Worm (Caenorhabditis elegans) whole organism, mixed stage, embryonic: ENCODE measurements around the gene pitp-1.

Experiments used
- M03D4.4 ChIP-seq: sonication (generic microtip); optimal IDR thresholded peaks from 2 replicates; lab custom pipeline; 2017; ENCODE audit warnings: mild to moderate bottlenecking, missing genetic modification characterization, missing compliant biosample characterization
- bed-3 ChIP-seq: fragments of 200-800 bp; sonication (Bioruptor generic); optimal IDR thresholded peaks from 3 replicates; lab custom pipeline; 2018; ENCODE audit warnings: mild to moderate bottlenecking, missing genetic modification characterization, moderate library complexity, missing compliant biosample characterization
- blmp-1 ChIP-seq: fragments of 150-350 bp; optimal IDR thresholded peaks from 2 replicates; lab custom pipeline; 2014; ENCODE audit warnings: missing biosample characterization, missing genetic modification characterization
- ceh-39 ChIP-seq: fragments of 150-350 bp; optimal IDR thresholded peaks from 2 replicates; lab custom pipeline; 2014; ENCODE audit warnings: missing biosample characterization, missing genetic modification characterization
- ceh-43 ChIP-seq: fragments of 200-800 bp; sonication (Bioruptor generic); optimal IDR thresholded peaks from 2 replicates; lab custom pipeline; 2018; ENCODE audit warnings: mild to moderate bottlenecking, missing genetic modification characterization, moderate library complexity, missing compliant biosample characterization
- ceh-83 ChIP-seq: fragments of 200-800 bp; sonication (Bioruptor generic); optimal IDR thresholded peaks from 2 replicates; lab custom pipeline; 2018; ENCODE audit warnings: mild to moderate bottlenecking, missing genetic modification characterization, missing compliant biosample characterization
- ces-1 ChIP-seq: fragments of 150-350 bp; optimal IDR thresholded peaks from 2 replicates; lab custom pipeline; 2014; ENCODE audit warnings: missing biosample characterization, missing genetic modification reagents, missing genetic modification characterization
- drap-1 ChIP-seq: fragments of 200-800 bp; sonication (Bioruptor generic); optimal IDR thresholded peaks from 3 replicates; lab custom pipeline; 2018; ENCODE audit warnings: mild to moderate bottlenecking, missing genetic modification characterization, missing compliant biosample characterization
- elt-1 ChIP-seq: sonication (generic microtip); optimal IDR thresholded peaks from 2 replicates; lab custom pipeline; 2017; ENCODE audit warnings: missing genetic modification characterization, mild to moderate bottlenecking, missing compliant biosample characterization, antibody characterized with exemption, moderate library complexity, borderline replicate concordance; ENCODE audit not compliant: insufficient read depth
- elt-3 ChIP-seq: fragments of 150-350 bp; optimal IDR thresholded peaks from 2 replicates; lab custom pipeline; 2014; ENCODE audit warnings: missing biosample characterization, missing genetic modification characterization
- flh-1 ChIP-seq: fragments of 200-800 bp; sonication (Bioruptor generic); optimal IDR thresholded peaks from 2 replicates; lab custom pipeline; 2018; ENCODE audit warnings: mild to moderate bottlenecking, missing genetic modification characterization, moderate library complexity, missing compliant biosample characterization
- ham-2 ChIP-seq: fragments of 200-800 bp; sonication (Bioruptor generic); optimal IDR thresholded peaks from 2 replicates; lab custom pipeline; 2018; ENCODE audit warnings: mild to moderate bottlenecking, missing genetic modification characterization, missing compliant biosample characterization
- hlh-1 ChIP-seq: fragments of 150-350 bp; optimal IDR thresholded peaks from 2 replicates; lab custom pipeline; 2014; ENCODE audit warnings: missing biosample characterization, missing genetic modification reagents, missing genetic modification characterization
- lin-13 ChIP-seq: fragments of 150-350 bp; optimal IDR thresholded peaks from 2 replicates; lab custom pipeline; 2014; ENCODE audit warnings: missing biosample characterization, missing genetic modification characterization
- lin-32 ChIP-seq: fragments of 200-800 bp; sonication (Bioruptor generic); optimal IDR thresholded peaks from 2 replicates; lab custom pipeline; 2018; ENCODE audit warnings: mild to moderate bottlenecking, missing genetic modification characterization, missing compliant biosample characterization
- lsy-2 ChIP-seq: fragments of 150-350 bp; optimal IDR thresholded peaks from 2 replicates; lab custom pipeline; 2014; ENCODE audit warnings: missing biosample characterization, missing genetic modification characterization
- mab-5 ChIP-seq: fragments of 150-350 bp; optimal IDR thresholded peaks from 2 replicates; lab custom pipeline; 2014; ENCODE audit warnings: missing biosample characterization, missing genetic modification characterization
- mep-1 ChIP-seq: fragments of 150-350 bp; optimal IDR thresholded peaks from 2 replicates; lab custom pipeline; 2017; ENCODE audit warnings: missing biosample characterization, missing genetic modification reagents, missing genetic modification characterization, inconsistent platforms
- mls-2 ChIP-seq: sonication (generic microtip); optimal IDR thresholded peaks from 2 replicates; lab custom pipeline; 2016; ENCODE audit warnings: mild to moderate bottlenecking, missing genetic modification characterization, moderate library complexity, missing compliant biosample characterization
- nhr-2 ChIP-seq: fragments of 150-350 bp; optimal IDR thresholded peaks from 2 replicates; lab custom pipeline; 2014; ENCODE audit warnings: missing biosample characterization, missing genetic modification characterization
- nhr-237 ChIP-seq: fragments of 150-350 bp; optimal IDR thresholded peaks from 2 replicates; lab custom pipeline; 2014; ENCODE audit warnings: missing biosample characterization, missing genetic modification characterization
- nhr-76 ChIP-seq: sonication (generic microtip); optimal IDR thresholded peaks from 2 replicates; lab custom pipeline; 2017; ENCODE audit warnings: missing biosample characterization, missing genetic modification characterization
- pha-4 ChIP-seq: fragments of 150-350 bp; optimal IDR thresholded peaks from 2 replicates; lab custom pipeline; 2018; ENCODE audit warnings: missing biosample characterization, missing genetic modification reagents, missing genetic modification characterization
- snpc-4 ChIP-seq: fragments of 150-350 bp; optimal IDR thresholded peaks from 2 replicates; lab custom pipeline; 2014; ENCODE audit warnings: missing biosample characterization, missing genetic modification characterization
- sptf-1 ChIP-seq: sonication (generic microtip); optimal IDR thresholded peaks from 2 replicates; lab custom pipeline; 2017; ENCODE audit warnings: mild to moderate bottlenecking, missing genetic modification characterization, moderate library complexity, missing compliant biosample characterization
- tbx-8 ChIP-seq: fragments of 200-800 bp; sonication (Bioruptor generic); optimal IDR thresholded peaks from 2 replicates; lab custom pipeline; 2018; ENCODE audit warnings: mild to moderate bottlenecking, missing genetic modification characterization, moderate library complexity, missing compliant biosample characterization
- unc-120 ChIP-seq: sonication (generic microtip); optimal IDR thresholded peaks from 2 replicates; lab custom pipeline; 2017; ENCODE audit warnings: missing genetic modification characterization, missing compliant biosample characterization; ENCODE audit not compliant: poor library complexity, severe bottlenecking
- unc-39 ChIP-seq: fragments of 150-350 bp; optimal IDR thresholded peaks from 2 replicates; lab custom pipeline; 2014; ENCODE audit warnings: missing biosample characterization, missing genetic modification characterization
- unc-62 ChIP-seq: fragments of 150-350 bp; optimal IDR thresholded peaks from 2 replicates; lab custom pipeline; 2014; ENCODE audit warnings: missing biosample characterization, missing genetic modification reagents, missing genetic modification characterization
- zip-8 ChIP-seq: fragments of 150-350 bp; optimal IDR thresholded peaks from 2 replicates; lab custom pipeline; 2014; ENCODE audit warnings: missing biosample characterization, missing genetic modification characterization
- ztf-11 ChIP-seq: fragments of 150-350 bp; optimal IDR thresholded peaks from 2 replicates; lab custom pipeline; 2014; ENCODE audit warnings: missing biosample characterization, missing genetic modification characterization

pitp-1 gene

ce11 chrIII:3509908-3510307 is 19.7 kb downstream of the pitp-1 start, which contains the start of the genes M01F1.4 and mrpl-35:
TSS of gene M01F1.4 (minus strand) at chrIII:3510033.
TSS of gene mrpl-35 (plus strand) at chrIII:3510237.
- TF ChIP-seq lsy-2 (tag; lab: Kevin White, UChicago), result peak; percentile 94
- TF ChIP-seq ces-1 (GFP tag; lab: Kevin White, UChicago), result peak; percentile 51
- TF ChIP-seq nhr-237 (tag; lab: Kevin White, UChicago), result peak; percentile 21
- TF ChIP-seq lin-13, result no peak
- peak; percentile 65 for TF ChIP-seq mep-1 (tag; lab: Kevin White, UChicago)
- no peak for TF ChIP-seq blmp-1 (tag; lab: Kevin White, UChicago)

- no peak for TF ChIP-seq ceh-39 (tag; lab: Kevin White, UChicago)
- no peak for TF ChIP-seq flh-1 (GFP tag; lab: Kevin White, UChicago)
- peak; percentile 62 for TF ChIP-seq M03D4.4 (tag; lab: Kevin White, UChicago)
- TF ChIP-seq sptf-1 (tag; lab: Kevin White, UChicago), result peak; percentile 81
- peak; percentile 58 for TF ChIP-seq tbx-8 (GFP tag; lab: Kevin White, UChicago)
- no peak for TF ChIP-seq nhr-2 (tag; lab: Kevin White, UChicago)
- peak; percentile 86 for TF ChIP-seq lin-13
- TF ChIP-seq ceh-43 (GFP tag; lab: Kevin White, UChicago), result peak; percentile 31
- no peak for TF ChIP-seq elt-1 (tag; lab: Kevin White, UChicago)
- TF ChIP-seq drap-1 (GFP tag; lab: Kevin White, UChicago), result no peak
- peak; percentile 61 for TF ChIP-seq ces-1 (GFP tag; lab: Kevin White, UChicago)
- no peak for TF ChIP-seq elt-3
- no peak for TF ChIP-seq ceh-83 (GFP tag; lab: Kevin White, UChicago)
- no peak for TF ChIP-seq snpc-4 (tag; lab: Kevin White, UChicago)
- no peak for TF ChIP-seq nhr-76
- no peak for TF ChIP-seq unc-62 (GFP tag; lab: Kevin White, UChicago)
- TF ChIP-seq unc-120 (tag; lab: Kevin White, UChicago), result peak; percentile 58
- TF ChIP-seq pha-4 (tag; lab: Kevin White, UChicago), result peak; percentile 87
- TF ChIP-seq lin-32 (GFP tag; lab: Kevin White, UChicago), result no peak
- TF ChIP-seq mls-2 (tag; lab: Kevin White, UChicago), result no peak
- TF ChIP-seq lsy-2 (tag; lab: Kevin White, UChicago), result peak; percentile 96
- peak; percentile 64 for TF ChIP-seq nhr-237 (tag; lab: Kevin White, UChicago)
- TF ChIP-seq zip-8, result no peak
- peak; percentile 80 for TF ChIP-seq hlh-1 (tag; lab: Kevin White, UChicago)
- TF ChIP-seq ztf-11, result peak; percentile 15
- TF ChIP-seq mep-1 (tag; lab: Kevin White, UChicago), result peak; percentile 92
- TF ChIP-seq ham-2, result peak; percentile 58
These were observed 24.5 kb downstream of the pitp-1 start, which contains the start of gene lias-1 for ce11 chrIII:3505051-3505548. TSS of gene lias-1 (minus strand) at chrIII:3505101.

ce11 chrIII:3504239-3504638 is 25.4 kb downstream of the pitp-1 start:
- TF ChIP-seq elt-1 (tag; lab: Kevin White, UChicago) (no peak), ces-1 (GFP tag; lab: Kevin White, UChicago) (no peak)

- TF ChIP-seq ceh-39 (tag; lab: Kevin White, UChicago) (no peak), mep-1 (tag; lab: Kevin White, UChicago) (no peak), ztf-11 (no peak), snpc-4 (tag; lab: Kevin White, UChicago) (no peak), lin-13 (no peak), ces-1 (GFP tag; lab: Kevin White, UChicago) (no peak), unc-39 (no peak), zip-8 (no peak), nhr-76 (no peak), flh-1 (GFP tag; lab: Kevin White, UChicago) (no peak), mab-5 (no peak), drap-1 (GFP tag; lab: Kevin White, UChicago) (no peak)
These were observed 26.3 kb downstream of the pitp-1 start, which contains the start of gene rpl-16 for ce11 chrIII:3503286-3503685. TSS of gene rpl-16 (minus strand) at chrIII:3503604.

- TF ChIP-seq ceh-43 (GFP tag; lab: Kevin White, UChicago) (no peak), M03D4.4 (tag; lab: Kevin White, UChicago) (no peak), mep-1 (tag; lab: Kevin White, UChicago) (no peak), unc-120 (tag; lab: Kevin White, UChicago) (no peak), bed-3 (GFP tag; lab: Kevin White, UChicago) (no peak), drap-1 (GFP tag; lab: Kevin White, UChicago) (no peak), snpc-4 (tag; lab: Kevin White, UChicago) (no peak), unc-62 (GFP tag; lab: Kevin White, UChicago) (no peak), blmp-1 (tag; lab: Kevin White, UChicago) (no peak), ces-1 (GFP tag; lab: Kevin White, UChicago) (no peak), mab-5 (no peak), ceh-83 (GFP tag; lab: Kevin White, UChicago) (no peak), elt-1 (tag; lab: Kevin White, UChicago) (no peak), nhr-76 (no peak), ham-2 (no peak), lin-13 (no peak)
These were observed 27.3 kb downstream of the pitp-1 start, which contains the start of gene M01F1.8 for ce11 chrIII:3502215-3502838. TSS of gene M01F1.8 (minus strand) at chrIII:3502549.
